Worm (Caenorhabditis elegans) whole organism, late embryonic: ENCODE data around the gene mlt-7.

Experiments used
- C08G9.2 ChIP-seq: sonication (generic microtip); optimal IDR thresholded peaks from 2 replicates; lab custom pipeline; 2016; ENCODE audit warnings: mild to moderate bottlenecking, missing genetic modification characterization, moderate library complexity, missing compliant biosample characterization
- C38D4.7 ChIP-seq: fragments of 200-800 bp; sonication (Bioruptor generic); optimal IDR thresholded peaks from 2 replicates; lab custom pipeline; 2018; ENCODE audit warnings: mild to moderate bottlenecking, missing genetic modification characterization, moderate library complexity, missing compliant biosample characterization
- F13H6.1 ChIP-seq: sonication (generic microtip); optimal IDR thresholded peaks from 2 replicates; lab custom pipeline; 2016; ENCODE audit warnings: missing genetic modification characterization, missing compliant biosample characterization
- K02D7.2 ChIP-seq: sonication (generic microtip); optimal IDR thresholded peaks from 2 replicates; lab custom pipeline; 2017; ENCODE audit warnings: mild to moderate bottlenecking, missing genetic modification characterization, missing compliant biosample characterization
- K09A11.1 ChIP-seq: sonication (generic microtip); optimal IDR thresholded peaks from 2 replicates; lab custom pipeline; 2017; ENCODE audit warnings: antibody characterized with exemption, mild to moderate bottlenecking, missing genetic modification characterization, missing compliant biosample characterization; ENCODE audit not compliant: insufficient read depth
- Y22D7AL.16 ChIP-seq: sonication (generic microtip); optimal IDR thresholded peaks from 2 replicates; lab custom pipeline; 2016; ENCODE audit warnings: missing genetic modification characterization, missing compliant biosample characterization
- ceh-14 ChIP-seq: sonication (generic microtip); optimal IDR thresholded peaks from 2 replicates; lab custom pipeline; 2016; ENCODE audit warnings: missing genotype, missing genetic modification characterization, missing compliant biosample characterization
- ceh-19 ChIP-seq: fragments of 200-800 bp; sonication (Bioruptor generic); optimal IDR thresholded peaks from 2 replicates; lab custom pipeline; 2018; ENCODE audit warnings: mild to moderate bottlenecking, missing genetic modification characterization, missing compliant biosample characterization
- ceh-2 ChIP-seq: sonication (generic microtip); optimal IDR thresholded peaks from 2 replicates; lab custom pipeline; 2016; ENCODE audit warnings: missing genotype, missing genetic modification characterization, missing compliant biosample characterization
- ceh-22 ChIP-seq: sonication (generic microtip); optimal IDR thresholded peaks from 2 replicates; lab custom pipeline; 2017; ENCODE audit warnings: missing biosample characterization, missing genetic modification characterization
- ceh-31 ChIP-seq: sonication (generic microtip); optimal IDR thresholded peaks from 2 replicates; lab custom pipeline; 2016; ENCODE audit warnings: missing genetic modification characterization, missing compliant biosample characterization
- ceh-45 ChIP-seq: fragments of 200-800 bp; sonication (Bioruptor generic); IDR thresholded peaks from 2 replicates; pipeline ENCODE4 v1.3.6; 2022; ENCODE audit warnings: missing genetic modification reagents, missing genetic modification characterization, missing compliant biosample characterization
- ceh-48 ChIP-seq: sonication (generic microtip); optimal IDR thresholded peaks from 2 replicates; lab custom pipeline; 2016; ENCODE audit warnings: missing genetic modification characterization, inconsistent platforms, missing compliant biosample characterization
- ceh-9 ChIP-seq: sonication (generic microtip); optimal IDR thresholded peaks from 2 replicates; lab custom pipeline; 2016; ENCODE audit warnings: mild to moderate bottlenecking, missing genetic modification characterization, inconsistent platforms, missing compliant biosample characterization
- dve-1 ChIP-seq: sonication (generic microtip); optimal IDR thresholded peaks from 2 replicates; lab custom pipeline; 2017; ENCODE audit warnings: antibody characterized with exemption, mild to moderate bottlenecking, missing genetic modification characterization, missing compliant biosample characterization
- elt-2 ChIP-seq: sonication (generic microtip); optimal IDR thresholded peaks from 2 replicates; lab custom pipeline; 2016; ENCODE audit warnings: missing genetic modification reagents, missing genetic modification characterization, missing compliant biosample characterization
- ets-4 ChIP-seq: sonication (generic microtip); optimal IDR thresholded peaks from 2 replicates; lab custom pipeline; 2016; ENCODE audit warnings: missing genetic modification characterization, missing compliant biosample characterization
- eyg-1 ChIP-seq: sonication (generic microtip); optimal IDR thresholded peaks from 2 replicates; lab custom pipeline; 2016; ENCODE audit warnings: missing genotype, missing genetic modification characterization, missing compliant biosample characterization
- fkh-6 ChIP-seq: sonication (generic microtip); optimal IDR thresholded peaks from 2 replicates; lab custom pipeline; 2016; ENCODE audit warnings: missing genetic modification characterization, missing compliant biosample characterization
- hlh-13 ChIP-seq: fragments of 200-800 bp; sonication (Bioruptor generic); optimal IDR thresholded peaks from 2 replicates; lab custom pipeline; 2018; ENCODE audit warnings: mild to moderate bottlenecking, missing genetic modification characterization, missing compliant biosample characterization
- hlh-30 ChIP-seq: sonication (generic microtip); optimal IDR thresholded peaks from 2 replicates; lab custom pipeline; 2017; ENCODE audit warnings: antibody characterized with exemption, missing genetic modification characterization, missing compliant biosample characterization; ENCODE audit not compliant: insufficient read depth
- hlh-8 ChIP-seq: sonication (generic microtip); optimal IDR thresholded peaks from 2 replicates; lab custom pipeline; 2016; ENCODE audit warnings: missing genotype, missing genetic modification characterization, missing compliant biosample characterization
- lin-11 ChIP-seq: fragments of 200-800 bp; sonication (Bioruptor generic); optimal IDR thresholded peaks from 2 replicates; lab custom pipeline; 2018; ENCODE audit warnings: mild to moderate bottlenecking, missing genetic modification characterization, missing compliant biosample characterization
- madf-2 ChIP-seq: sonication (generic microtip); optimal IDR thresholded peaks from 2 replicates; lab custom pipeline; 2017; ENCODE audit warnings: missing genetic modification characterization, missing compliant biosample characterization
- mec-3 ChIP-seq: sonication (generic microtip); optimal IDR thresholded peaks from 2 replicates; lab custom pipeline; 2016; ENCODE audit warnings: borderline replicate concordance, missing genetic modification characterization, missing compliant biosample characterization
- nfya-1 ChIP-seq: sonication (generic microtip); optimal IDR thresholded peaks from 2 replicates; lab custom pipeline; 2017; ENCODE audit warnings: missing genetic modification characterization, mild to moderate bottlenecking, missing compliant biosample characterization, antibody characterized with exemption, moderate library complexity
- odd-2 ChIP-seq: sonication (generic microtip); optimal IDR thresholded peaks from 2 replicates; lab custom pipeline; 2017; ENCODE audit warnings: antibody characterized with exemption, mild to moderate bottlenecking, missing genetic modification characterization, missing compliant biosample characterization
- pat-9 ChIP-seq: fragments of 200-800 bp; sonication (Bioruptor generic); optimal IDR thresholded peaks from 2 replicates; lab custom pipeline; 2018; ENCODE audit warnings: mild to moderate bottlenecking, missing genetic modification characterization, moderate library complexity, missing compliant biosample characterization
- pha-2 ChIP-seq: sonication (generic microtip); optimal IDR thresholded peaks from 2 replicates; lab custom pipeline; 2017; ENCODE audit warnings: mild to moderate bottlenecking, missing genetic modification characterization, missing compliant biosample characterization
- pha-4 ChIP-seq: fragments of 150-350 bp; optimal IDR thresholded peaks from 2 replicates; lab custom pipeline; 2018; ENCODE audit warnings: missing biosample characterization, missing genetic modification reagents, missing genetic modification characterization
- pros-1 ChIP-seq: fragments of 150-350 bp; optimal IDR thresholded peaks from 2 replicates; lab custom pipeline; 2014; ENCODE audit warnings: missing biosample characterization, missing genetic modification reagents, missing genetic modification characterization
- ref-2 ChIP-seq: sonication (generic microtip); optimal IDR thresholded peaks from 2 replicates; lab custom pipeline; 2016; ENCODE audit warnings: missing genetic modification characterization, missing compliant biosample characterization
- rnt-1 ChIP-seq: sonication (generic microtip); optimal IDR thresholded peaks from 2 replicates; lab custom pipeline; 2016; ENCODE audit warnings: missing genetic modification characterization, missing compliant biosample characterization
- sdc-2 ChIP-seq: sonication (generic microtip); optimal IDR thresholded peaks from 2 replicates; lab custom pipeline; 2016; ENCODE audit warnings: missing genotype, missing genetic modification characterization, missing compliant biosample characterization
- sox-2 ChIP-seq: fragments of 200-800 bp; sonication (Bioruptor generic); IDR thresholded peaks from 2 replicates; pipeline ENCODE4 v1.3.6; 2022; ENCODE audit warnings: missing genetic modification reagents, missing genetic modification characterization, missing compliant biosample characterization
- sox-4 ChIP-seq: sonication (generic microtip); optimal IDR thresholded peaks from 2 replicates; lab custom pipeline; 2017; ENCODE audit warnings: mild to moderate bottlenecking, missing genetic modification characterization, inconsistent platforms, missing compliant biosample characterization
- tbx-7 ChIP-seq: sonication (generic microtip); optimal IDR thresholded peaks from 2 replicates; lab custom pipeline; 2016; ENCODE audit warnings: missing genotype, missing genetic modification characterization, missing compliant biosample characterization
- unc-42 ChIP-seq: sonication (generic microtip); optimal IDR thresholded peaks from 2 replicates; lab custom pipeline; 2016; ENCODE audit warnings: missing genotype, missing genetic modification characterization, missing compliant biosample characterization
- unc-55 ChIP-seq: sonication (generic microtip); optimal IDR thresholded peaks from 2 replicates; lab custom pipeline; 2017; ENCODE audit warnings: missing biosample characterization, missing genetic modification reagents, missing genetic modification characterization

mlt-7 gene

ce11 chrII:4433146-4433545, 40.3 kb downstream of the mlt-7 start, which contains the start of gene nhr-109:
Gene nhr-109 (plus strand): TSS chrII:4433367.
- TF ChIP-seq tbx-7, result no peak

DNA sequence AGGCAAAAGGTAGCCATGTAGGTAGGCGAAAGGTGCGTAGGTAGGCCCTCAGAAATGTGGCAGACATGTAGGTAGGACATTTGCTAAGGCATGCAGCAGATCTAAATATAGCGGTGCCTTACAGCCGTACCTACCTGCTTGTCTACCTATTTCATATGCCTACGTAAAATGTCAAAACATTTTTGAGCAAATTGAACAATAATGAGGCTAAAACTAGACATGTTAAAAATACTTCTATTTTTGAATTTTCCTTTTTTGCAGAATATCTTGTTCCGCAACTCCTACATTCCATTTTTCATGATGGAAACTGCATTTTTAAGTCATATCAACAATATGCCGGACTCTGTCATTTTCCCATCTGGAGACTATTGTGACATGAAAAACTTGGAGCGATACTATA, 41.5 kb downstream of the mlt-7 start:
- TF ChIP-seq ceh-31 (tag; lab: Kevin White, UChicago) (no peak), F13H6.1 (tag; lab: Kevin White, UChicago) (no peak), rnt-1 (no peak), elt-2 (tag; lab: Kevin White, UChicago) (no peak), pha-4 (tag; lab: Kevin White, UChicago) (no peak), ceh-2 (no peak), ceh-19 (no peak), fkh-6 (no peak), sox-4 (tag; lab: Kevin White, UChicago) (no peak), Y22D7AL.16 (tag; lab: Kevin White, UChicago) (no peak), ceh-22 (tag; lab: Kevin White, UChicago) (no peak), ceh-45 (GFP tag; lab: Robert Waterston, UW) (no peak), sdc-2 (no peak), ceh-9 (no peak), ets-4 (no peak), C08G9.2 (tag; lab: Kevin White, UChicago) (no peak)

DNA sequence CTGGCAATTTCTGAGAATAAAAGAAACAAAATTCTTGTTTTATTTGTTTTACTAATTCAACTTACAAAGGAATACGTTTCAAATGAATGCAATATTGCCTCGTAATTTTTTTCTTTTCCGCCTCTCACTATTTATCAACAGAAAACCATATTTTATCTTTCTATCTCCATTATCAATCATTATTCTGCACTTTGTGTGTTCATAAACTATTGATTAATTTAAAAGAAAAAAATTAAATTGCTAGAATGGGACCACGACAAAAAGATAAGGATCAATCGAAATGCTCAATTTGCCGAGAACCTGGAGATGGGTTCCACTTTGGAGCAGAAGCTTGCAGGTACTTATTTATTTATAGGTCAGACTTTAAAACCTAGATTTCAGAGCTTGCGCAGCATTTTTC, 42.3 kb downstream of the mlt-7 start, which contains the start of gene nhr-273:
Gene nhr-273, plus strand, starts transcription at position 167 of the 400 bp plus-strand sequence.
- TF ChIP-seq elt-2 (tag; lab: Kevin White, UChicago) (peak; percentile 34), lin-11 (tag; lab: Kevin White, UChicago) (no peak)

- TF ChIP-seq nfya-1 (tag; lab: Kevin White, UChicago) (no peak), K09A11.1 (no peak), elt-2 (tag; lab: Kevin White, UChicago) (peak; percentile 43)
These were observed 45.8 kb downstream of the mlt-7 start, which contains the start of gene nhr-16 for ce11 chrII:4438601-4439000. Gene nhr-16 (plus strand): TSS chrII:4438805.

DNA sequence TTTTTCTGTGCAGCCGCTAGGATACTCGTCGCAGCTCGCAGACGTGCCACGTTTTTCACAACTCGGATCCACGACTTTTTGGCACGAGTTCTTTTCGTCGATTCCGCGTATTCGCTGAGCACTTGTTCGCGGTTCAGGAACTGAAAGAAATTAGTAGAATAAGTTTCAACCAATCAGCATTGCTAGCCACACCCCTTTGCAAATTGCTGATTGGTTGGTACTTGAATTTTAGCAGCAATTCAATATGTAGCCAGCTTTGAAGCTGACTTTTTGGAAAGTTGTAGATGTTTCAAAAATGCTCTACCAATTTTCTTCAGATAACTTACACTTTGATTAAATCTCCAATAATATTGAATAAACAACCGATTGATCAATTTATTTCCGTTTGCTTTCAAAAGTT, 48.5 kb downstream of the mlt-7 start:
- TF ChIP-seq unc-42 (tag; lab: Kevin White, UChicago) (no peak), odd-2 (no peak), nfya-1 (tag; lab: Kevin White, UChicago) (peak; percentile 81), madf-2 (no peak), eyg-1 (tag; lab: Kevin White, UChicago) (no peak)

DNA sequence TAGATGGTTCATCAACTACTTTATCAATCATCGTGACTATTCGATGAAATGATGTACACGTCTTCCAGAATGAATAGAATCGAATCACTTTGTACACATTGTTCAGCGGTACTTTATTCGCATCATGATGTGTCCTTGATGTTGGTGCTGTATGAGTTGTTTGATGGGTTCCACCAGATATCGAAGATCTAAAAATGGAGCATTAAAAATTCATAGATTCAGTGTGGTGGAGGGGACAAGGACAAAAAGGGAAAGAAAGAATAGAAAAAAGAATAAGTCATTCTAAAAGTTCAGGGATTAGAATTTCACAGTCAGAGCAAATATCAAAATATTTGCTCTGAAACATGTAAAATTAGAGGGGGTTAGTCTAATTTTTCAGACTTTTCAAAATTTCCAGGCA, 52.0 kb downstream of the mlt-7 start:
- TF ChIP-seq eyg-1 (tag; lab: Kevin White, UChicago) (no peak), ceh-48 (tag; lab: Kevin White, UChicago) (no peak), pha-2 (tag; lab: Kevin White, UChicago) (no peak), ceh-14 (tag; lab: Kevin White, UChicago) (no peak), C38D4.7 (GFP tag; lab: Kevin White, UChicago) (no peak), nfya-1 (tag; lab: Kevin White, UChicago) (no peak), ceh-19 (no peak), unc-55 (GFP tag; lab: Kevin White, UChicago) (no peak), rnt-1 (no peak), hlh-8 (no peak)

DNA sequence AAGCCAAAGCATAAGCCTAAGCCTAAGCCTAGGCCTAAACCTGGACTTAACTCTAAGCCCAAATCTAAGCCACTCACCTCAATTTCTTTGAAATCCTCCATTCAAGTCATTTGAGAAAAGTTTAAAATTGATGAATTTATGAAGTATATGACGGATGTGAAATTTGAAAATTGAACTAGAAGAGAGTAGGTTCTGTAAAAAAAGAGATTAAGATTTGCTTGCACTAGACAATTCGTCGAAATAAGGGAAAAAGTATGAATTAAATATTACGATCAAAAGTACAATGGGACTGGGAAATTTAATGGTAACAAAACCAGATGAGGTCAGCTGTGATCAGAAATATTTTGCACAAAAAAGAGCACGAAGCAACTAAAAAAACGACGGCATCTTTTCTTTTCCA, 60.2 kb downstream of the mlt-7 start, which contains the start of gene twk-2:
Gene twk-2, minus strand, starts transcription at position 101 of the 400 bp plus-strand sequence.
- no peak for TF ChIP-seq dve-1 (tag; lab: Kevin White, UChicago)
- TF ChIP-seq lin-11 (tag; lab: Kevin White, UChicago), result no peak
- TF ChIP-seq K02D7.2, result no peak
- no peak for TF ChIP-seq sdc-2
- TF ChIP-seq hlh-13, result no peak
- TF ChIP-seq pat-9 (tag; lab: Kevin White, UChicago), result no peak
- TF ChIP-seq ceh-22 (tag; lab: Kevin White, UChicago), result no peak
- TF ChIP-seq hlh-30 (tag; lab: Kevin White, UChicago), result no peak
- no peak for TF ChIP-seq ref-2 (tag; lab: Kevin White, UChicago)
- no peak for TF ChIP-seq sox-2 (GFP tag; lab: Robert Waterston, UW)
- TF ChIP-seq mec-3 (tag; lab: Kevin White, UChicago), result no peak
- TF ChIP-seq pros-1 (tag; lab: Kevin White, UChicago), result no peak
- TF ChIP-seq ceh-2, result no peak
- no peak for TF ChIP-seq F13H6.1 (tag; lab: Kevin White, UChicago)
